Worm (Caenorhabditis elegans) whole organism, L3 larva: ENCODE data around the gene F53H2.1.

Experiments
- egl-5 ChIP-seq: fragments of 150-350 bp; optimal IDR thresholded peaks from 2 replicates; lab custom pipeline; 2017; ENCODE audit warnings: missing biosample characterization, missing genetic modification reagents, missing genetic modification characterization, inconsistent platforms
- fos-1 ChIP-seq: fragments of 150-350 bp; optimal IDR thresholded peaks from 2 replicates; lab custom pipeline; 2014; ENCODE audit warnings: missing biosample characterization, missing genetic modification characterization
- nhr-25 ChIP-seq: sonication (generic microtip); optimal IDR thresholded peaks from 2 replicates; lab custom pipeline; 2017; ENCODE audit warnings: missing biosample characterization, missing genetic modification characterization
- unc-62 ChIP-seq: fragments of 150-350 bp; sonication (generic microtip); optimal IDR thresholded peaks from 4 replicates; lab custom pipeline; 2014; ENCODE audit warnings: missing biosample characterization, missing genetic modification reagents, missing genetic modification characterization
- zag-1 ChIP-seq: fragments of 150-350 bp; optimal IDR thresholded peaks from 2 replicates; lab custom pipeline; 2014; ENCODE audit warnings: missing biosample characterization, missing genetic modification characterization

DNA sequence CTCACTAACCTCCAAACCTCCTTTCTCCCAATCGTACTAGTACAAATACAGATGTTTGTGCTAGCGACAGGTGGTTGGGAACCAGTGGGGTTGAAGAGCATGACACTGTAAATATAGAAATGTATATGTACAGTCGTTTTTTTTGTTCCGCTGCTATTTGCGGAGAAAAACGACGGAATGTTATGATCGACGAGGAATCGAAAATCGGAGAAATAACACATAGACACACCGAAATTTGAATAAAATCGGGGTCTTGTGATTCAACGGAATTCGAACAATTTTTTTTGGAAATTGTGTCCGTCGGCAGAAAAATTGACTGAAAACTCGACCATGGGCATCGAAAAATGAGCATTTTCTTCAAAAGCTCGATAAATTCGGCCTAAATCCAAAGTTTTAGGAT is 24.1 kb downstream of the F53H2.1 start, which contains the start of gene F53H2.3:
- TF ChIP-seq unc-62 (no peak), fos-1 (tag; lab: Kevin White, UChicago) (no peak), zag-1 (tag; lab: Kevin White, UChicago) (no peak), egl-5 (no peak), nhr-25 (tag; lab: Kevin White, UChicago) (no peak)
